Worm (Caenorhabditis elegans) whole organism, mixed stage, embryonic: Measurements from ENCODE around the gene pst-2.

ENCODE experiments used
- M03D4.4 ChIP-seq: sonication (generic microtip); optimal IDR thresholded peaks from 2 replicates; lab custom pipeline; 2017; ENCODE audit warnings: mild to moderate bottlenecking, missing genetic modification characterization, missing compliant biosample characterization
- bed-3 ChIP-seq: fragments of 200-800 bp; sonication (Bioruptor generic); optimal IDR thresholded peaks from 3 replicates; lab custom pipeline; 2018; ENCODE audit warnings: mild to moderate bottlenecking, missing genetic modification characterization, moderate library complexity, missing compliant biosample characterization
- blmp-1 ChIP-seq: fragments of 150-350 bp; optimal IDR thresholded peaks from 2 replicates; lab custom pipeline; 2014; ENCODE audit warnings: missing biosample characterization, missing genetic modification characterization
- ceh-39 ChIP-seq: fragments of 150-350 bp; optimal IDR thresholded peaks from 2 replicates; lab custom pipeline; 2014; ENCODE audit warnings: missing biosample characterization, missing genetic modification characterization
- ceh-83 ChIP-seq: fragments of 200-800 bp; sonication (Bioruptor generic); optimal IDR thresholded peaks from 2 replicates; lab custom pipeline; 2018; ENCODE audit warnings: mild to moderate bottlenecking, missing genetic modification characterization, missing compliant biosample characterization
- ces-1 ChIP-seq: fragments of 150-350 bp; optimal IDR thresholded peaks from 2 replicates; lab custom pipeline; 2014; ENCODE audit warnings: missing biosample characterization, missing genetic modification reagents, missing genetic modification characterization
- elt-1 ChIP-seq: sonication (generic microtip); optimal IDR thresholded peaks from 2 replicates; lab custom pipeline; 2017; ENCODE audit warnings: missing genetic modification characterization, mild to moderate bottlenecking, missing compliant biosample characterization, antibody characterized with exemption, moderate library complexity, borderline replicate concordance; ENCODE audit not compliant: insufficient read depth
- elt-3 ChIP-seq: fragments of 150-350 bp; optimal IDR thresholded peaks from 2 replicates; lab custom pipeline; 2014; ENCODE audit warnings: missing biosample characterization, missing genetic modification characterization
- flh-1 ChIP-seq: fragments of 200-800 bp; sonication (Bioruptor generic); optimal IDR thresholded peaks from 2 replicates; lab custom pipeline; 2018; ENCODE audit warnings: mild to moderate bottlenecking, missing genetic modification characterization, moderate library complexity, missing compliant biosample characterization
- ham-2 ChIP-seq: fragments of 200-800 bp; sonication (Bioruptor generic); optimal IDR thresholded peaks from 2 replicates; lab custom pipeline; 2018; ENCODE audit warnings: mild to moderate bottlenecking, missing genetic modification characterization, missing compliant biosample characterization
- hlh-1 ChIP-seq: fragments of 150-350 bp; optimal IDR thresholded peaks from 2 replicates; lab custom pipeline; 2014; ENCODE audit warnings: missing biosample characterization, missing genetic modification reagents, missing genetic modification characterization
- lin-13 ChIP-seq: fragments of 150-350 bp; optimal IDR thresholded peaks from 2 replicates; lab custom pipeline; 2014; ENCODE audit warnings: missing biosample characterization, missing genetic modification characterization
- lin-32 ChIP-seq: fragments of 200-800 bp; sonication (Bioruptor generic); optimal IDR thresholded peaks from 2 replicates; lab custom pipeline; 2018; ENCODE audit warnings: mild to moderate bottlenecking, missing genetic modification characterization, missing compliant biosample characterization
- mab-5 ChIP-seq: fragments of 150-350 bp; optimal IDR thresholded peaks from 2 replicates; lab custom pipeline; 2014; ENCODE audit warnings: missing biosample characterization, missing genetic modification characterization
- mep-1 ChIP-seq: fragments of 150-350 bp; optimal IDR thresholded peaks from 2 replicates; lab custom pipeline; 2017; ENCODE audit warnings: missing biosample characterization, missing genetic modification reagents, missing genetic modification characterization, inconsistent platforms
- mls-2 ChIP-seq: sonication (generic microtip); optimal IDR thresholded peaks from 2 replicates; lab custom pipeline; 2016; ENCODE audit warnings: mild to moderate bottlenecking, missing genetic modification characterization, moderate library complexity, missing compliant biosample characterization
- nhr-12 ChIP-seq: fragments of 150-350 bp; optimal IDR thresholded peaks from 2 replicates; lab custom pipeline; 2014; ENCODE audit warnings: missing biosample characterization, missing genetic modification characterization
- nhr-2 ChIP-seq: fragments of 150-350 bp; optimal IDR thresholded peaks from 2 replicates; lab custom pipeline; 2014; ENCODE audit warnings: missing biosample characterization, missing genetic modification characterization
- nhr-237 ChIP-seq: fragments of 150-350 bp; optimal IDR thresholded peaks from 2 replicates; lab custom pipeline; 2014; ENCODE audit warnings: missing biosample characterization, missing genetic modification characterization
- nhr-28 ChIP-seq: fragments of 150-350 bp; optimal IDR thresholded peaks from 2 replicates; lab custom pipeline; 2014; ENCODE audit warnings: missing biosample characterization, missing genetic modification characterization
- sem-2 ChIP-seq: fragments of 200-800 bp; sonication (Bioruptor generic); optimal IDR thresholded peaks from 2 replicates; lab custom pipeline; 2018; ENCODE audit warnings: mild to moderate bottlenecking, missing genetic modification characterization, missing compliant biosample characterization
- snpc-4 ChIP-seq: fragments of 150-350 bp; optimal IDR thresholded peaks from 2 replicates; lab custom pipeline; 2014; ENCODE audit warnings: missing biosample characterization, missing genetic modification characterization
- sptf-1 ChIP-seq: sonication (generic microtip); optimal IDR thresholded peaks from 2 replicates; lab custom pipeline; 2017; ENCODE audit warnings: mild to moderate bottlenecking, missing genetic modification characterization, moderate library complexity, missing compliant biosample characterization
- tbx-8 ChIP-seq: fragments of 200-800 bp; sonication (Bioruptor generic); optimal IDR thresholded peaks from 2 replicates; lab custom pipeline; 2018; ENCODE audit warnings: mild to moderate bottlenecking, missing genetic modification characterization, moderate library complexity, missing compliant biosample characterization
- unc-120 ChIP-seq: sonication (generic microtip); optimal IDR thresholded peaks from 2 replicates; lab custom pipeline; 2017; ENCODE audit warnings: missing genetic modification characterization, missing compliant biosample characterization; ENCODE audit not compliant: poor library complexity, severe bottlenecking
- unc-39 ChIP-seq: fragments of 150-350 bp; optimal IDR thresholded peaks from 2 replicates; lab custom pipeline; 2014; ENCODE audit warnings: missing biosample characterization, missing genetic modification characterization
- unc-62 ChIP-seq: fragments of 150-350 bp; optimal IDR thresholded peaks from 2 replicates; lab custom pipeline; 2014; ENCODE audit warnings: missing biosample characterization, missing genetic modification reagents, missing genetic modification characterization
- zip-8 ChIP-seq: fragments of 150-350 bp; optimal IDR thresholded peaks from 2 replicates; lab custom pipeline; 2014; ENCODE audit warnings: missing biosample characterization, missing genetic modification characterization

Gene pst-2

DNA sequence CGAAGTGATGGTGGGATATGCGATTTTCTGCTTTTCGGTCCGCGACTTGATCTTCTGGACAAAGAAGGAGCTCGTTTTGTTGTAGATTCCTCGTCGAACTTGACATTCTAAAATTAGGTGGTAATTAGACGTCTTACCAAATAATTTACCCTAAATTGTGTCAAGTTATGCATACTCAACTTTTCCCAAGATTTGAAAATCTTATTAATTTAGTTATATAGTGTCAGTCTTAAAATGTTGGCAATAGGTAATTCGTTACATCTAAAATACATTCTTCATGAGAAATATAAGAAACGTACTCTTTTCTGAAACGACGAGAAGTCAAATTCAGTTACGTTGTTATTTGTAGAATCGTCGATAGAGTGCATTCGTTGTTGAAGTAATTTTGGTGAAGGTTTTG, 27.3 kb downstream of the pst-2 start:
- no peak for TF ChIP-seq lin-13 (tag; lab: Kevin White, UChicago)
- no peak for TF ChIP-seq sptf-1 (tag; lab: Kevin White, UChicago)
- no peak for TF ChIP-seq elt-3 (tag; lab: Kevin White, UChicago)
- TF ChIP-seq nhr-12 (tag; lab: Kevin White, UChicago), result no peak
- no peak for TF ChIP-seq ces-1 (GFP tag; lab: Kevin White, UChicago)
- no peak for TF ChIP-seq tbx-8
- no peak for TF ChIP-seq unc-39 (tag; lab: Kevin White, UChicago)
- no peak for TF ChIP-seq snpc-4 (tag; lab: Kevin White, UChicago)
- TF ChIP-seq unc-62, result no peak
- no peak for TF ChIP-seq flh-1 (GFP tag; lab: Kevin White, UChicago)
- TF ChIP-seq M03D4.4 (tag; lab: Kevin White, UChicago), result no peak
- TF ChIP-seq blmp-1, result no peak
- TF ChIP-seq mep-1, result no peak
- no peak for TF ChIP-seq ceh-83 (GFP tag; lab: Kevin White, UChicago)

DNA sequence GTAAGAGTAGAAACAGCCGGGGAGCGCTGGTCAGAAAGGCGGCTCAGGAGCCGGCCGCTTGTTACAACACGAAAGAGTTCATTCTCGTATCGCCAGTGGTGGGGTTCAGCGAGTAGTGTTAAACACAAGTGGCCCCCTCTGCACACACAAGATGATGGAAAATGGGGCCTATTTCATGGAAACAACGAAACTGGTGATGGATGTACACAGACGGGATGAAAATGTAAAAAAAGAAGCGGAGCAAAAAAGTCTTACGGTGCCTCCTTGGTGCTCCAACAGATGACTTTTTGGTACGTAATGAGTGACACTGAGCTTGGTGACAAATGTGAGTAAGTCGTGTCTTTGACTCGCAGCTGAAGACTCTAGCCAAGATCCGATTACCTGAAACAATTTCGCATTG, 27.8 kb downstream of the pst-2 start:
- TF ChIP-seq nhr-2 (tag; lab: Kevin White, UChicago), result no peak
- no peak for TF ChIP-seq elt-1 (tag; lab: Kevin White, UChicago)
- no peak for TF ChIP-seq sptf-1 (tag; lab: Kevin White, UChicago)
- TF ChIP-seq blmp-1, result no peak
- no peak for TF ChIP-seq nhr-28
- TF ChIP-seq hlh-1 (tag; lab: Kevin White, UChicago), result peak; percentile 22
- TF ChIP-seq lin-13 (tag; lab: Kevin White, UChicago), result no peak
- TF ChIP-seq ces-1 (GFP tag; lab: Kevin White, UChicago), result no peak
- peak; percentile 31 for TF ChIP-seq unc-120 (tag; lab: Kevin White, UChicago)
- TF ChIP-seq nhr-237, result no peak

DNA sequence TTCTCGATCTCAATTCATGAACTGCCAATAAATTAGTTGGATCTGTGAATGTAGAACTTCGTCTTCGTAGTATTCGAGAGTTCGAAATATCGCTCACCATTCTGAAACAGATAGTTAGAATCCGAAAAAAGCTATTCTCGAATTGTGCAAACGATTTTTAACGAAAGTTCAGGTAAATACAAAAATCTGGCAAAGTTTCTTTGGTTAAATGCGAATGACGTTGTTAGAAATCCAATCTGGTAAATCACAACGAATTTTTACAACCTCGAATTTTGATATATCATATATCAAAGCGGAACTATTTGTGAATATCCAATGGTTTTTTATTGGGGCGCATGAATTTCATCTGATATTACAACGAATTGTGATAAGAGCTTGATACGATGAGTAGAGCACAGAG, 29.0 kb downstream of the pst-2 start, which contains the start of gene hpo-28:
hpo-28 (minus strand) TSS at position 101 of the 400 bp plus-strand sequence.
- TF ChIP-seq hlh-1 (tag; lab: Kevin White, UChicago) (peak; percentile 9), unc-120 (tag; lab: Kevin White, UChicago) (no peak), flh-1 (GFP tag; lab: Kevin White, UChicago) (no peak), bed-3 (no peak), ham-2 (no peak)
- TF ChIP-seq, all 35 proteins: peak for 1

DNA sequence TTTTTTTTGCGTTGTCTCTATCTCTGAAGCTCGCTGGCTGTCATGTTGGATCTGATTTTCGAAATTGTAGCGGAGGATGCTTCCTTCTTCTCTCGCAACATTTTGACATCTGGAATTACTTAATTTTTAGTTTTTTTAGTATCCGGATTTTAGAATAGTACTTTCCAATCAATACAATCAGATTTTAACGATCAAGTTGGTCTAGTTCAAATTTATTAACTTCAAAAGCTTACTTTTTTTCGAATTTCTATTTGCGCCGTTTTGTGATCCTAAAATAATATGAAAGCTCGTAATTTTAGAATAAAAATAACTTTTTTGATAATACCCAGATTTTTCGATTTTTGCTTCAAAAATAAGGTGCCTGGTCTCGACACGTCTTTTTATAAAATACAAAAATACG, 29.8 kb downstream of the pst-2 start, which contains the start of gene B0336.12:
B0336.12 (minus strand) TSS at position 101 of the 400 bp plus-strand sequence.
- TF ChIP-seq hlh-1 (tag; lab: Kevin White, UChicago), result no peak
- TF ChIP-seq, all 35 proteins: peak for 0

DNA sequence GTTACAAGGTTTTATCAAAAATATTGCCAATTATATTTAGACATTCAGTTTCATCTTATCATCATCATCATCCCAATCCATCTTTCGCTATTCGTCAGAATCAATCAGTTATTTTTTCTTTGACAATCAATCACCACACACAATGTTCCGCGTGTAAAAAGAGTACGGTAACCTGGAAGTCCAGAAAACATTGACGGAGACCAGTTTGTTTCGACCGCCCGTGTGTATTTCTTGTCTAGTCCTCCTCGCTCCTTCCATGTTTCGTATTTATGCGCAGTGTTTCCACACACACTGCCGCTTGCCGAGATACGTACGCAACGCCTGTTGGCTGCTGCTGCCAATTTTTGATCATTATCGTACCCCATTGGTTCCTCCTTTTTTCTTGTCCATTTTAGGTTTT, 30.4 kb downstream of the pst-2 start:
- TF ChIP-seq hlh-1 (tag; lab: Kevin White, UChicago) (no peak), sptf-1 (tag; lab: Kevin White, UChicago) (peak; percentile 25), ham-2 (peak; percentile 28), flh-1 (GFP tag; lab: Kevin White, UChicago) (no peak), mep-1 (peak; percentile 28), nhr-28 (no peak)

DNA sequence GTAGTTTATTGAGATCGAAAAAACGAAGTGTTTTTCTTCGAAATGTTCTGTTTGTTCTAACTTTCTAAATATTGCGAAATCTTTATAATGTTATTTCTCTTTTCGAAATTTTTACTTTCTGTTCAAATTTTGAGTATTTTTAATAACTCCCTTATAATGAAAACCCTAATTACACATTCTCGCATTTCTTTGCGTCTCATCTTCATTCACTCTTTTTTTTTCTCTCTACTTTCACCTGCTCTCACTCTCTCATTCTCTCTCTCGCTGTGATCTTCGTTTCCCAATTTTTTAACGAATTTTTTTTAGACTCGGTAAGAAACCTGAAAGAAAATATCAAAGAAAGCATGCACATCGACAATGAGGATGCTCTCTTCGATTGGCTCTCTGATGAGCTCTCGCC, 31.0 kb downstream of the pst-2 start, which contains the start of gene rbm-26:
rbm-26 (plus strand) TSS at position 301 of the 400 bp plus-strand sequence.
- no peak for TF ChIP-seq elt-3 (tag; lab: Kevin White, UChicago)
- TF ChIP-seq zip-8 (tag; lab: Kevin White, UChicago), result no peak
- TF ChIP-seq mep-1, result no peak
- no peak for TF ChIP-seq unc-39 (tag; lab: Kevin White, UChicago)
- no peak for TF ChIP-seq mls-2 (tag; lab: Kevin White, UChicago)
- no peak for TF ChIP-seq ham-2
- TF ChIP-seq lin-32 (GFP tag; lab: Kevin White, UChicago), result no peak

DNA sequence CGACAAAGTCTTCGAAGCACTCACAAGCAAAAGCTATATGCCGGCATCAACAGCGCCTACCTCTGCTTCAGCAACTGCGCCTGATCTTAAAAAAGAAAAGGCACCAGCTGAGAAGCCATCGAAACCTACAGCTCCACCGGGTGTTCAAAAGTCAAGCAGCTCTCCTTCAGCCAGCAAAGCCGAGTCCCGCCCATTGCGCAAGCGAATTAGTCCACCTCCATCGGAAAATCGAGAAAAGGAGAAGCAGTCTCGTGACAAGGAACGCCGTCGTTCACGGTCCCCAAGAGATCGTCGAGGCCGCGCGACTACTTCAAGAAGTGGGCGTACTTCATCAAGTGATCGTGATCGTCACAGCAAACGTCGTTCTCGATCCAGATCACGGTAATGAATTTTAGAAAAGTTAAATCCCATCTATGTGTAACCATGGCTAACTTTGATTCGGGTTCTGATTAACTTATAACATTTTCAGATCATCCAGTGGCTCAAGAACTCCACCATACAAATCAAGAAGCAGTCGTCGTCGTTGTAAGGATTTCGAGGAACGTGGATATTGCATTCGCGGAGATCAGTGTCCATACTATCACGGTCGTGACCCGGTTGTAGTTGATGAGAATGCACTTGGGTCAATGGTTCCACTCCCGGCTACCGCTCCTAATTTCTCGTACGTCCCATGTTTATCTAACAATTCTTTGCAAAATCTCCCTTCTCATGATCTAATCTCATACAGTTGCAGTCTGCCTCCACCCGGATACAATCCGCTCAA, 31.8 kb downstream of the pst-2 start:
- TF ChIP-seq ceh-39 (tag; lab: Kevin White, UChicago), result no peak
- no peak for TF ChIP-seq mep-1
- TF ChIP-seq nhr-237, result no peak
- no peak for TF ChIP-seq ces-1 (GFP tag; lab: Kevin White, UChicago)
- TF ChIP-seq lin-13 (tag; lab: Kevin White, UChicago), result no peak
- no peak for TF ChIP-seq sem-2 (GFP tag; lab: Kevin White, UChicago)
- TF ChIP-seq hlh-1 (tag; lab: Kevin White, UChicago), result no peak
- TF ChIP-seq unc-62, result no peak
- no peak for TF ChIP-seq flh-1 (GFP tag; lab: Kevin White, UChicago)
- TF ChIP-seq mab-5 (tag; lab: Kevin White, UChicago), result no peak
- TF ChIP-seq zip-8 (tag; lab: Kevin White, UChicago), result no peak
- no peak for TF ChIP-seq lin-32 (GFP tag; lab: Kevin White, UChicago)
- no peak for TF ChIP-seq unc-120 (tag; lab: Kevin White, UChicago)
- TF ChIP-seq sptf-1 (tag; lab: Kevin White, UChicago), result no peak
